Worm (Caenorhabditis elegans) whole organism, L2 larva: ENCODE data around the gene T28F3.9.

Experiments used
- ceh-82 ChIP-seq: fragments of 150-350 bp; optimal IDR thresholded peaks from 2 replicates; lab custom pipeline; 2014; ENCODE audit warnings: missing biosample characterization, missing genetic modification characterization
- gmeb-1 ChIP-seq: fragments of 150-350 bp; optimal IDR thresholded peaks from 2 replicates; lab custom pipeline; 2014; ENCODE audit warnings: missing biosample characterization, missing genetic modification characterization
- lin-13 ChIP-seq: fragments of 150-350 bp; optimal IDR thresholded peaks from 2 replicates; lab custom pipeline; 2014; ENCODE audit warnings: missing biosample characterization, missing genetic modification reagents, missing genetic modification characterization
- nhr-11 ChIP-seq: fragments of 150-350 bp; optimal IDR thresholded peaks from 2 replicates; lab custom pipeline; 2014; ENCODE audit warnings: missing biosample characterization, missing genetic modification characterization
- nhr-23 ChIP-seq: fragments of 150-350 bp; optimal IDR thresholded peaks from 2 replicates; lab custom pipeline; 2014; ENCODE audit warnings: missing biosample characterization, missing genetic modification reagents, missing genetic modification characterization
- nhr-6 ChIP-seq: fragments of 150-350 bp; optimal IDR thresholded peaks from 2 replicates; lab custom pipeline; 2014; ENCODE audit warnings: missing biosample characterization, missing genetic modification characterization
- peb-1 ChIP-seq: fragments of 150-350 bp; optimal IDR thresholded peaks from 2 replicates; lab custom pipeline; 2014; ENCODE audit warnings: missing biosample characterization, missing genetic modification characterization

- TF ChIP-seq peb-1 (tag; lab: Kevin White, UChicago) = no peak
- no peak for TF ChIP-seq nhr-11 (tag; lab: Kevin White, UChicago)
- TF ChIP-seq lin-13 (GFP tag; lab: Kevin White, UChicago) = no peak
- TF ChIP-seq nhr-6 (tag; lab: Kevin White, UChicago) = no peak
- no peak for TF ChIP-seq nhr-23 (tag; lab: Kevin White, UChicago)
- no peak for TF ChIP-seq ceh-82
- no peak for TF ChIP-seq gmeb-1 (tag; lab: Kevin White, UChicago)
These were observed 13.8 kb upstream of the T28F3.9 start, which contains the start of gene T28F3.5 for ce11 chrIV:17294489-17294888.
